Fruit fly (Drosophila melanogaster): ENCODE measurements around the gene Tsp96F.

Gene Tsp96F

DNA sequence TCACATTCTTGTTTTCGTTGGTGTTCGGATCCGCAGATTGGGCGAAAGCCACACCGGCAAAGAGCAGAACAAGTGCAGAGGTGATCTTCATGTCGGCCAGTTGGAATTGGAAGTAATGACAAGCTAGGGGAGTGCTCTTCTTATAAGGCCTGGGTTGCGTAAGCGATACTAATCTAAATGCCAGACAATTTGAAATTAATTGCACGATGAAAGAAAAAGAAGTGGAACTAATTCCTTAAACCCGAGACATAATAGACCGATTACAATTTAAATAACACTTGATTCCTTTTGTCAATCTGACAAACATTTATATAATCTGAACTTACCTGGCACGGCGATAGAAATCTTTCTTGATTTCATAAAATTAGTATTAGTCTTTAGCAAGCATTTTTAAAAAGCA, 50.4 kb downstream of the Tsp96F start, which contains the start of gene Mst57Db:
Gene Mst57Db (minus strand): TSS at position 101 of the 400 bp plus-strand sequence.
- TF ChIP-seq CG8478 (optimal IDR thresholded peaks at IDR 0.05) = no peak

DNA sequence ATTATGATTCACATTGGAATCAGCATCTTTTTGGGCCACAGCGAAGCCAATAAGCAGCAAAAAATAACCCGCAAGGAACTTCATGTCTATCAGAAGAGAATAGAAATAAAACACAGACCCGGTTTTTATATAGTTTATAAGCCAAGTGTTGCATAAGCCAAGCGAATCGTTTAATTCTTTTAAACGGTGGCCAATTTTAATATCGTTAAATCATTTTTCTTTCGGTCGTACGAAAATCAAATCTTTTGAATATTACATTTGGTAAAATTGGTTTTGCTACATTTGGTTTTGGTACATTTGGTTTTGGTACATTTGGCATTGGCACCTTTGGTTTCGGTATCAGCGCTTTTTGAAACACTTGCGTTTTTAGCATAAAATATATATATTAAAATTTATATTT, 51.1 kb downstream of the Tsp96F start, which contains the start of gene Sfp96F:
Gene Sfp96F (minus strand): TSS at position 101 of the 400 bp plus-strand sequence.
- no peak for TF ChIP-seq EcR (GFP tag; optimal IDR thresholded peaks at IDR 0.05)
- TF ChIP-seq pan (optimal IDR thresholded peaks at IDR 0.05) = no peak
- TF ChIP-seq usp (GFP tag; optimal IDR thresholded peaks at IDR 0.05) = no peak
- TF ChIP-seq CG8478 (optimal IDR thresholded peaks at IDR 0.05) = no peak
- no peak for TF ChIP-seq psq (optimal IDR thresholded peaks at IDR 0.05)
- no peak for TF ChIP-seq Dll (optimal IDR thresholded peaks at IDR 0.05)

DNA sequence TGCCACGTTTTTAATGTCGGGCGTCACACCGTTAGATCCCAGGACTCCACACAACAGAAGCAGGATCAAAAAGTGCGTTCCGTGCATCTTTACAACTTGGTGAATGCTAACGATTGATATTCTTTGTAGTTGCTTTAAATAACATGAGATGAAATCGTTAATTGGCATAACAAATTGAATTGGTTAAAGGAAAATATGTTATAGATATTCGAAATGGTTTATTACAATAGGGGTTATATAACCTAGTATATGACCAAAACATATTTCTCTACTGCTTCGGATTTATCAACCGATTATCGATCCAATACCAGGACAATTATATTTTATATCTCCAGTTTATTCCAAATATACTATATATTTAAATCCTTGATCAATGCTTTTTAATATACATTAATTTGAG, 51.6 kb downstream of the Tsp96F start, which contains the start of gene Mst57Dc:
Gene Mst57Dc (minus strand): TSS at position 101 of the 400 bp plus-strand sequence.
- TF ChIP-seq psq (optimal IDR thresholded peaks at IDR 0.05) = no peak
- no peak for TF ChIP-seq CG8478 (optimal IDR thresholded peaks at IDR 0.05)
- TF ChIP-seq usp (GFP tag; optimal IDR thresholded peaks at IDR 0.05) = no peak
- TF ChIP-seq EcR (GFP tag; optimal IDR thresholded peaks at IDR 0.05) = no peak
- TF ChIP-seq Dll (optimal IDR thresholded peaks at IDR 0.05) = no peak
- TF ChIP-seq pan (optimal IDR thresholded peaks at IDR 0.05) = no peak

Measured in whole organism.